Worm (Caenorhabditis elegans) whole organism, mixed stage, embryonic: ENCODE data around the gene ZC84.7.

Source experiments
- ceh-39 ChIP-seq: fragments of 150-350 bp; optimal IDR thresholded peaks from 2 replicates; lab custom pipeline; 2014; ENCODE audit warnings: missing biosample characterization, missing genetic modification characterization
- ces-1 ChIP-seq: fragments of 150-350 bp; optimal IDR thresholded peaks from 2 replicates; lab custom pipeline; 2014; ENCODE audit warnings: missing biosample characterization, missing genetic modification reagents, missing genetic modification characterization
- elt-1 ChIP-seq: sonication (generic microtip); optimal IDR thresholded peaks from 2 replicates; lab custom pipeline; 2017; ENCODE audit warnings: missing genetic modification characterization, mild to moderate bottlenecking, missing compliant biosample characterization, antibody characterized with exemption, moderate library complexity, borderline replicate concordance; ENCODE audit not compliant: insufficient read depth
- elt-3 ChIP-seq: fragments of 150-350 bp; optimal IDR thresholded peaks from 2 replicates; lab custom pipeline; 2014; ENCODE audit warnings: missing biosample characterization, missing genetic modification characterization
- lin-13 ChIP-seq: fragments of 150-350 bp; optimal IDR thresholded peaks from 2 replicates; lab custom pipeline; 2014; ENCODE audit warnings: missing biosample characterization, missing genetic modification characterization
- mep-1 ChIP-seq: fragments of 150-350 bp; optimal IDR thresholded peaks from 2 replicates; lab custom pipeline; 2017; ENCODE audit warnings: missing biosample characterization, missing genetic modification reagents, missing genetic modification characterization, inconsistent platforms
- nhr-12 ChIP-seq: fragments of 150-350 bp; optimal IDR thresholded peaks from 2 replicates; lab custom pipeline; 2014; ENCODE audit warnings: missing biosample characterization, missing genetic modification characterization
- nhr-2 ChIP-seq: fragments of 150-350 bp; optimal IDR thresholded peaks from 2 replicates; lab custom pipeline; 2014; ENCODE audit warnings: missing biosample characterization, missing genetic modification characterization
- pha-4 ChIP-seq: fragments of 150-350 bp; optimal IDR thresholded peaks from 2 replicates; lab custom pipeline; 2018; ENCODE audit warnings: missing biosample characterization, missing genetic modification reagents, missing genetic modification characterization
- tbx-8 ChIP-seq: fragments of 200-800 bp; sonication (Bioruptor generic); optimal IDR thresholded peaks from 2 replicates; lab custom pipeline; 2018; ENCODE audit warnings: mild to moderate bottlenecking, missing genetic modification characterization, moderate library complexity, missing compliant biosample characterization
- unc-62 ChIP-seq: fragments of 150-350 bp; optimal IDR thresholded peaks from 2 replicates; lab custom pipeline; 2014; ENCODE audit warnings: missing biosample characterization, missing genetic modification reagents, missing genetic modification characterization

DNA sequence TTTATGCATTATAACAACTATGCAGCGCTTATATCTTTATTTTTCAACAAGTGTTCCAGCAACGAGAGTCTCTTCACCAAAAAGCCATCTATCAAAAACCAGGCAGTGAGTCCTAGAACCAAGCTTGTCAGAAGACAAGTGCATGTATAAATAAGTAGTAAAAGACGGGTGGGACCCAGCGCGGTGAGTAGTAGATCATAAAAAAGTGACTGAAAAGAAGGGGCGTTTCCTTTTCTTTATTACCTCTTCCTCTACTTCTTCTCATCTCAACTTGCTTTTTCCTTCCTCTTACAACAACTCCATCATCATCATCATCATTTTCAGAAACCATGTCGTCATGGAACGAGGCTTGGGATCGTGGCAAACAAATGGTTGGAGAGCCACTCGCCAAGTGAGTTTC lies 49.2 kb upstream of the ZC84.7 start, which contains the start of gene eat-4:
- TF ChIP-seq ceh-39 (tag; lab: Kevin White, UChicago) = no peak
- TF ChIP-seq elt-3 (tag; lab: Kevin White, UChicago) = no peak
- no peak for TF ChIP-seq mep-1 (tag; lab: Kevin White, UChicago)
- no peak for TF ChIP-seq nhr-12
- TF ChIP-seq unc-62 (GFP tag; lab: Kevin White, UChicago) = no peak
- TF ChIP-seq nhr-2 (tag; lab: Kevin White, UChicago) = no peak
- TF ChIP-seq tbx-8 (GFP tag; lab: Kevin White, UChicago) = no peak
- TF ChIP-seq ces-1 (GFP tag; lab: Kevin White, UChicago) = no peak
- TF ChIP-seq lin-13 = no peak
- TF ChIP-seq pha-4 (tag; lab: Kevin White, UChicago) = no peak
- TF ChIP-seq elt-1 (tag; lab: Kevin White, UChicago) = no peak
